Fruit fly (Drosophila melanogaster) Kc167 (cell line): ENCODE measurements around the gene CG34409.

ENCODE experiments used
- Myc ChIP-seq: fragments of >200 bp; optimal IDR thresholded peaks from 2 replicates; lab custom pipeline; 2017; ENCODE audit warnings: missing external identifiers
- Sin3A ChIP-seq: fragments of >200 bp; optimal IDR thresholded peaks from 2 replicates; lab custom pipeline; 2018; ENCODE audit warnings: missing external identifiers
- h ChIP-seq: fragments of >200 bp; optimal IDR thresholded peaks from 3 replicates; lab custom pipeline; 2018; ENCODE audit warnings: missing external identifiers
- psq ChIP-seq: fragments of >200 bp; optimal IDR thresholded peaks from 2 replicates; lab custom pipeline; 2017; ENCODE audit warnings: missing external identifiers

dm6 chr3R:9767620-9768592 is 21.7 kb upstream of the CG34409 start, which contains the start of gene Naa80:
- TF ChIP-seq Sin3A (lab: Kevin White, UChicago) (no peak), h (no peak), Myc (lab: Kevin White, UChicago) (no peak), psq (lab: Kevin White, UChicago) (no peak)
